Fruit fly (Drosophila melanogaster): ENCODE data around the gene CG2975.

Gene CG2975

DNA sequence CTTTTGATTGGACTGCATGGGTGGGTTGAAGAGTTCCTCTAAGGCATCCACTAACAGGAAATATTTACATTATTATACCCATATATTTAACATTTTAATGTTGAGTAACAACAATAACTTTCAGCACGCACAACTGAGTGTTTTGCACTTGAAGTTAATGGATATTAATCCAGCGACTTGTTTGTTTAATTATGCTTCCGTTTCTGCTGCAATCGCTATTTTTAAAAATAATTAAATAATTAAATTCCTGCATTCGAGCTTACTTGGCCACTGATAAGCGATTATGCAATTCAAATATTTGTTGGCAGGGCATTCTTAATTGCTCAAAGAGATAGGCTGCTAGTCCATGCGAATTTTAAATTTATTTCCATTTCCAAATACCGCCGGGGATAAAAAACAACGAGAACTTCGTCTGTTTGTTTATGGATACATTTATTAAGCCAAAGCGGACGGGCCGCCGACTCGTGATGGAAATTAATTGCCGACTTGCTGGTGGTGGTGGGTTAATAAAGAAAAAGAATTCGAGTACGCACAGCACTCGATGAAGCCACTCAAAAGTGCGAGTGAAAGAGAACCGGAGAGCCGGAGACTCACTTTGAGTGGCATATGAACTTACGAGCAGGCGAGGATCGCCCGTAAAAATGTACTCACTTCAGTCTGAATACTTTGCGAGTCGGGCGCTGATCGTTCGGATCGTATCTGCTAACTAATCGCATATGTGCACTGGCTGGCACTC is 22.1 kb downstream of the CG2975 start (continued):
- TF ChIP-seq amos (GFP tag; IDR thresholded peaks at IDR 0.05; ENCODE audit: partially characterized antibody) (peak; percentile 60; the same call in 1 of the 2 replicates), cas (GFP tag; IDR thresholded peaks at IDR 0.05) (no peak), HLHmδ (GFP tag; optimal IDR thresholded peaks at IDR 0.05) (peak; percentile 73), Hr51 (GFP tag; optimal IDR thresholded peaks at IDR 0.05) (peak in 1 of 2 experiments; percentile 17), Ravus (GFP tag; IDR thresholded peaks at IDR 0.05) (no peak), CG6175 (GFP tag; IDR thresholded peaks at IDR 0.05) (no peak), NC2β (GFP tag; optimal IDR thresholded peaks at IDR 0.05) (no peak), CG11456 (GFP tag; IDR thresholded peaks at IDR 0.05) (no peak), knrl (GFP tag; IDR thresholded peaks at IDR 0.05; ENCODE audit: partially characterized antibody) (no peak), HLH3B (GFP tag; IDR thresholded peaks at IDR 0.05) (0 out of 2 replicates have a peak, but pooled peaks have one; percentile 6), NFAT (GFP tag; IDR thresholded peaks at IDR 0.05) (no peak), az2 (GFP tag; optimal IDR thresholded peaks at IDR 0.05) (no peak), bigmax (GFP tag; optimal IDR thresholded peaks at IDR 0.05) (no peak), bab2 (GFP tag; optimal IDR thresholded peaks at IDR 0.05) (no peak), CG12744 (GFP tag; optimal IDR thresholded peaks at IDR 0.05) (no peak), dmrt11E (tag; optimal IDR thresholded peaks at IDR 0.05) (no peak), Optix (GFP tag; IDR thresholded peaks at IDR 0.05) (no peak), Nf-YA (GFP tag; IDR thresholded peaks at IDR 0.05) (no peak), ERR (GFP tag; optimal IDR thresholded peaks at IDR 0.05) (no peak), nerfin-2 (GFP tag; IDR thresholded peaks at IDR 0.05; ENCODE audit: partially characterized antibody) (no peak), CG14667 (GFP tag; IDR thresholded peaks at IDR 0.05) (no peak), lilli (GFP tag; optimal IDR thresholded peaks at IDR 0.05) (no peak), mld (GFP tag; IDR thresholded peaks at IDR 0.05; ENCODE audit: partially characterized antibody) (peak; percentile 62; the same call in 1 of the 3 replicates), CG17829 (tag; optimal IDR thresholded peaks at IDR 0.05) (peak; percentile 23), Adf1 (GFP tag; IDR thresholded peaks at IDR 0.05) (no peak), hkb (optimal IDR thresholded peaks at IDR 0.05) (peak; percentile 98), hkb (GFP tag; IDR thresholded peaks at IDR 0.05) (no peak; the same call in none of the 2 replicates), klu (GFP tag; IDR thresholded peaks at IDR 0.05) (no peak), lbe (GFP tag; optimal IDR thresholded peaks at IDR 0.05) (no peak), dmrt99B (tag; optimal IDR thresholded peaks at IDR 0.05) (peak; percentile 5), jing (GFP tag; optimal IDR thresholded peaks at IDR 0.05) (no peak), CG12391 (tag; optimal IDR thresholded peaks at IDR 0.05) (peak; percentile 6), zen2 (GFP tag; IDR thresholded peaks at IDR 0.05; ENCODE audit: partially characterized antibody) (no peak; the same call in 1 of the 3 replicates), CG8924 (tag; optimal IDR thresholded peaks at IDR 0.05) (peak; percentile 14), CG15011 (GFP tag; optimal IDR thresholded peaks at IDR 0.05) (no peak), fd3F (GFP tag; optimal IDR thresholded peaks at IDR 0.05) (no peak), Hand (GFP tag; optimal IDR thresholded peaks at IDR 0.05) (no peak), CG12299 (tag; optimal IDR thresholded peaks at IDR 0.05) (no peak), CG9932 (GFP tag; IDR thresholded peaks at IDR 0.05) (no peak), yki (optimal IDR thresholded peaks at IDR 0.05) (no peak), CG14710 (tag; optimal IDR thresholded peaks at IDR 0.05) (no peak), sens (GFP tag) (peak; percentile 47), fd64A (GFP tag; optimal IDR thresholded peaks at IDR 0.05) (peak; percentile 49), stc (GFP tag; IDR thresholded peaks at IDR 0.05) (peak; percentile 37; the same call in 1 of the 2 replicates), CG10209 (GFP tag; optimal IDR thresholded peaks at IDR 0.05) (no peak), cwo (GFP tag; optimal IDR thresholded peaks at IDR 0.05) (peak; percentile 50), Scr (GFP tag; IDR thresholded peaks at IDR 0.05; ENCODE audit: partially characterized antibody) (no peak), trem (tag; optimal IDR thresholded peaks at IDR 0.05) (no peak), prd (optimal IDR thresholded peaks at IDR 0.05) (no peak), prd (GFP tag; IDR thresholded peaks at IDR 0.05) (0 out of 3 replicates have a peak, but pooled peaks have one; percentile 3)

All from whole organism, embryonic.